Worm (Caenorhabditis elegans) whole organism, early embryonic: Measurements from ENCODE around the gene Y38A10A.2.

Experiments
- ceh-36 ChIP-seq: sonication (generic microtip); optimal IDR thresholded peaks from 2 replicates; lab custom pipeline; 2016; ENCODE audit warnings: missing genetic modification characterization, inconsistent platforms, missing compliant biosample characterization
- hnd-1 ChIP-seq: sonication (generic microtip); optimal IDR thresholded peaks from 2 replicates; lab custom pipeline; 2016; ENCODE audit warnings: missing genetic modification characterization, missing compliant biosample characterization
- pes-1 ChIP-seq: fragments of 200-800 bp; sonication (Bioruptor generic); IDR thresholded peaks from 2 replicates; pipeline ENCODE4 v1.3.6; 2022; ENCODE audit warnings: missing genetic modification reagents, missing genetic modification characterization, missing compliant biosample characterization
- scrt-1 ChIP-seq: fragments of 200-800 bp; sonication (Bioruptor generic); IDR thresholded peaks from 2 replicates; pipeline ENCODE4 v1.3.6; 2022; ENCODE audit warnings: missing genetic modification characterization, missing compliant biosample characterization
- sea-1 ChIP-seq: fragments of 200-800 bp; sonication (Bioruptor generic); conservative IDR thresholded peaks from 2 replicates; pipeline ENCODE4 v1.3.6; 2022; ENCODE audit warnings: missing genetic modification characterization, missing compliant biosample characterization
- tbx-11 ChIP-seq: fragments of 200-800 bp; sonication (Bioruptor generic); IDR thresholded peaks from 2 replicates; pipeline ENCODE4 v1.3.6; 2022; ENCODE audit warnings: missing genetic modification characterization, missing compliant biosample characterization
- tbx-37 ChIP-seq: fragments of 200-800 bp; sonication (Bioruptor generic); conservative IDR thresholded peaks from 2 replicates; pipeline ENCODE4 v1.3.6; 2022; ENCODE audit warnings: missing genetic modification reagents, missing genetic modification characterization, missing compliant biosample characterization

ce11 chrV:6044853-6045594 lies 18.2 kb downstream of the Y38A10A.2 start, which contains the start of gene R01B10.3:
- no peak for TF ChIP-seq tbx-37 (GFP tag; lab: Robert Waterston, UW)
- no peak for TF ChIP-seq hnd-1
- no peak for TF ChIP-seq pes-1 (GFP tag; lab: Robert Waterston, UW)
- TF ChIP-seq sea-1 (GFP tag; lab: Robert Waterston, UW) = peak; percentile 59; the same call in 1 of the 2 replicates
- TF ChIP-seq scrt-1 (GFP tag; lab: Robert Waterston, UW) = no peak
- TF ChIP-seq tbx-11 = no peak
- TF ChIP-seq ceh-36 (tag; lab: Kevin White, UChicago) = no peak
